Worm (Caenorhabditis elegans): ENCODE data around the gene spt-4.

Gene spt-4

DNA sequence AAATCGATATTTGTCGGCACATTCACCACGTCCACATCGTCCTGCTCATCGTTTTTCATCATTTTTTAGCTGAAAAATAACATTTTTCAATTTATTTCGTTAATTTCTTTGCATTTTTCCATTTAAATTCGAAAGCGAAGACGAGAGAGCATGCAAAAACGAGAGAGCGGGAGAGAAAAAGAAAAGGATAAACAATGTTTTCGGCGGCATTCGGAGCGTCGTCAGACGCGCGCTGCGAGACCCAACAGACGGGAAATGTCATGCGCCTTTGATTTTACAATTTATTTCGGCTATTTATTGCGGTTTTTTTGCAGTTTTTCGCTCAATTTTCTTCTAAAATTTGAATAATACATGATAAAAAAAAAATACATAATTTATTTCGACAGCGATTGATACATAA, 16.8 kb upstream of the spt-4 start, which contains the start of gene attf-3 (continued):
- TF ChIP-seq pha-4 (tag; optimal IDR thresholded peaks at IDR 0.05) = peak; percentile 82
- TF ChIP-seq hmg-11 (tag; optimal IDR thresholded peaks at IDR 0.05) = peak; percentile 87
- TF ChIP-seq pqm-1 (tag; optimal IDR thresholded peaks at IDR 0.05) = peak; percentile 43
- peak; percentile 23 for TF ChIP-seq elt-2 (tag; optimal IDR thresholded peaks at IDR 0.05)
- TF ChIP-seq ztf-11 (tag; optimal IDR thresholded peaks at IDR 0.05) = no peak
- no peak for TF ChIP-seq ztf-4 (tag; optimal IDR thresholded peaks at IDR 0.05)

DNA sequence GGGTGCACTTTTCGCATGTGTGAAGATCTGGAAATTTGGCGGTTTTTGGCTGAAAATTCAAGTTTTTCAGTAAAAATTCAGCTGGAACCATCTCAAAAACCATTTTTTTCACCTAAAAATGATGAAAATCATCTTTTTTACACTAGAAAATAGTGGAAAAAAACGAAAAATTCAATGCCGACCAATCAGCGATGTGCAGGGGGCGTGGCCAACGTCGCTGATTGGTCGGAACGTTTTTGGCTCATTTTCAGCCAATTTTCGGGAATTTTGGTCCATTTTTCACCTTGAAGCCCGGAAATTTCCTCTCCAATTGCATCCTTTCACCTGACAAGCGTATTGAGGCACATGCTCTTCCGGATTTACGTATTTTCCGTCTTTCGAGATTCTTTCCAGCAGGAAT, 14.8 kb upstream of the spt-4 start:
- TF ChIP-seq nfya-1 (tag; optimal IDR thresholded peaks at IDR 0.05; ENCODE audit: insufficient read depth) (peak; percentile 93), mml-1 (tag; optimal IDR thresholded peaks at IDR 0.05) (no peak)

DNA sequence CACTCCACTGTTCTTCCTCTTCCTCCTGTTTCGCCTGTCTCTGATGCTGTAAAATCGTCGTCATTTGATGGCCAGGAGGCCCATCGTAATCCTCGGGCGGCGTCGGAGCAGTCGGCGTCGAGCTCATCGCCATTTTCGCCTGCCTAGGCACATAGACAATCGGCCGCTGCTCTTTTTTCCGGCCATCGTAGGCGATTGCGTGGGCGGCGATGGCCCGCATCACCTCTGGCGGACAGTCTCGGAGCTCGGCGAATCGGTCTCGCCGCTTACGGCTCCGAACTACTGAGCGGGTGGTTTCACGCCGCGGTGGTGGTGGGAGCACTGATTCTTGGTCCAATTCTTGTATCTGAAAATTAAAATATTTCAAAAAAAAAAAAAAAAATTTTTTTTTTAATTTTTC, 2.5 kb upstream of the spt-4 start:
- TF ChIP-seq nfya-1 (tag; optimal IDR thresholded peaks at IDR 0.05; ENCODE audit: insufficient read depth) (no peak), hmg-11 (tag; optimal IDR thresholded peaks at IDR 0.05) (no peak), snpc-4 (tag; optimal IDR thresholded peaks at IDR 0.05) (no peak), sea-2 (GFP tag; optimal IDR thresholded peaks at IDR 0.05) (no peak), elt-2 (tag; optimal IDR thresholded peaks at IDR 0.05) (no peak), ceh-82 (tag; optimal IDR thresholded peaks at IDR 0.05) (no peak), nhr-28 (tag; optimal IDR thresholded peaks at IDR 0.05) (no peak), pqm-1 (tag; optimal IDR thresholded peaks at IDR 0.05) (no peak), elt-3 (tag; optimal IDR thresholded peaks at IDR 0.05) (no peak), mml-1 (tag; optimal IDR thresholded peaks at IDR 0.05) (no peak), ztf-11 (tag; optimal IDR thresholded peaks at IDR 0.05) (no peak), nhr-11 (tag; optimal IDR thresholded peaks at IDR 0.05) (no peak), nhr-43 (tag; optimal IDR thresholded peaks at IDR 0.05; ENCODE audit: poor library complexity, severe bottlenecking) (no peak), mdl-1 (tag; optimal IDR thresholded peaks at IDR 0.05) (no peak), ceh-16 (tag; optimal IDR thresholded peaks at IDR 0.05) (no peak), egl-5 (tag; optimal IDR thresholded peaks at IDR 0.05) (no peak), nhr-12 (tag; optimal IDR thresholded peaks at IDR 0.05) (no peak), pha-4 (tag; optimal IDR thresholded peaks at IDR 0.05) (no peak), lin-15B (tag; optimal IDR thresholded peaks at IDR 0.05) (no peak), nhr-25 (tag; optimal IDR thresholded peaks at IDR 0.05) (no peak)

DNA sequence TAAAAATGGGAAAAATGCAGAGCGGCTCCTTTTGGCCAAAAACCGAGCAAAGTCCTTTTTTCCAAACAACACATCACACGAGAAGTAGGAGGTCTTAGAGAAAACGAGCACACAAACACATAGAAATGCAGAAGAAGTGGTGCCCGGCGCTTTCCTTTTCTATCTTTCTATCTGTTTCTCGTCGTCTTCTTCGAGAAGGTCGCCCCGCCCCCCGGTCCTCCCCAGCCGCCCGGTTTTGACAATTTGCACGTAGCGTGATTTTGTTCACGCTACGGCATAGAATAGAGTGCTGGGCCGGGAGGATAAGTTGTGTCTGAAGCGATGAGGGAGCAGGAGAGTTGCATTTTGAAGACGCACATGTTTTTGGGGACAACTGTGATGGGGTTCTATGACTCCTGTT, 2.5 kb downstream of the spt-4 start:
- peak; percentile 88 for TF ChIP-seq ama-1 (optimal IDR thresholded peaks at IDR 0.05)
- TF ChIP-seq nfya-1 (tag; optimal IDR thresholded peaks at IDR 0.05; ENCODE audit: insufficient read depth) = peak; percentile 66
- TF ChIP-seq snpc-4 (tag; optimal IDR thresholded peaks at IDR 0.05) = no peak
- no peak for TF ChIP-seq fos-1 (tag; optimal IDR thresholded peaks at IDR 0.05)
- TF ChIP-seq ceh-9 (tag; optimal IDR thresholded peaks at IDR 0.05) = no peak
- TF ChIP-seq nhr-12 (tag; optimal IDR thresholded peaks at IDR 0.05) = no peak
- peak; percentile 81 for TF ChIP-seq lin-39 (tag; optimal IDR thresholded peaks at IDR 0.05)
- TF ChIP-seq daf-12 (tag; optimal IDR thresholded peaks at IDR 0.05) = no peak
- peak; percentile 42 for TF ChIP-seq hmg-11 (tag; optimal IDR thresholded peaks at IDR 0.05)
- no peak for TF ChIP-seq nhr-28 (tag; optimal IDR thresholded peaks at IDR 0.05)
- TF ChIP-seq nhr-237 (tag; optimal IDR thresholded peaks at IDR 0.05) = no peak
- no peak for TF ChIP-seq unc-39 (tag; optimal IDR thresholded peaks at IDR 0.05)
- no peak for TF ChIP-seq nhr-77 (tag; optimal IDR thresholded peaks at IDR 0.05)
- TF ChIP-seq nhr-67 (tag; optimal IDR thresholded peaks at IDR 0.05) = no peak
- TF ChIP-seq pqm-1 (tag; optimal IDR thresholded peaks at IDR 0.05) = no peak
- TF ChIP-seq lin-15B (tag; optimal IDR thresholded peaks at IDR 0.05) = peak; percentile 19
- no peak for TF ChIP-seq nhr-25 (tag; optimal IDR thresholded peaks at IDR 0.05)
- TF ChIP-seq zag-1 (tag; optimal IDR thresholded peaks at IDR 0.05) = no peak

DNA sequence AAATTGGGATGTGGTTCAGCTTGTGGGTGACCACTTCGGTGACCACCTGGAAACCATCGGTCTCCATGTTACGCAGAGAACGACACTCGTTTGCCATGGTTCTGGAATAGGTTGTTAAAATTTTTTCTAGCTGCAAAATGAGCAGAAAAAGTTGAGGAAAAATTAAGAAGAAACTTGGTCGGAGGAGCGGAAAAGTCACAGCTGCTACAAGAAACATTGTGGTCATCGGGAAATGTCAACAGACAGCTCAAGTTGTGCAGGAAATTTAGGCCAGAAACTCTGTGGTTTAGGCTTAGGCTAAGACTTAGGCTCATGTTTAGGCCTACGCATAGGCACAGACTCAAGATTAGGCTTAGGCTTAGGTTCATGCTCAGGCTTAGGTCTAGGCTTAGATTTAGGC, 3.4 kb downstream of the spt-4 start, which contains the start of gene pck-1:
TSS of gene pck-1 (minus strand) at position 101 of the 400 bp plus-strand sequence.
- TF ChIP-seq elt-1 (tag; optimal IDR thresholded peaks at IDR 0.05) (no peak), skn-1 (tag; optimal IDR thresholded peaks at IDR 0.05) (no peak), eor-1 (tag; optimal IDR thresholded peaks at IDR 0.05) (no peak), jun-1 (tag; optimal IDR thresholded peaks at IDR 0.05) (no peak), daf-12 (tag; optimal IDR thresholded peaks at IDR 0.05) (no peak), nhr-28 (tag; optimal IDR thresholded peaks at IDR 0.05) (no peak)

Measured in whole organism, L3 larva.